Fruit fly (Drosophila melanogaster): ENCODE results near the gene CG7600.

Gene CG7600

dm6 chr3L:11256147-11256971 lies 45.8 kb downstream of the CG7600 start (continued):
- TF ChIP-seq CG32767 (GFP tag; IDR thresholded peaks at IDR 0.05): peak; percentile 51; the same call in 1 of the 2 replicates
- TF ChIP-seq CG3726 (GFP tag; IDR thresholded peaks at IDR 0.05): no peak
- TF ChIP-seq CG18619 (GFP tag; optimal IDR thresholded peaks at IDR 0.05): peak; percentile 82
- peak; percentile 5 for TF ChIP-seq vfl (GFP tag; optimal IDR thresholded peaks at IDR 0.05)
- TF ChIP-seq TFAM (GFP tag; optimal IDR thresholded peaks at IDR 0.05): no peak
- TF ChIP-seq Atf6 (GFP tag; IDR thresholded peaks at IDR 0.05): peak; percentile 85
- peak; percentile 71; the same call in 1 of the 2 replicates for TF ChIP-seq ttk (GFP tag; IDR thresholded peaks at IDR 0.05)
- peak; percentile 48; the same call in 1 of the 2 replicates for TF ChIP-seq Poxn (GFP tag; IDR thresholded peaks at IDR 0.05)
- no peak for TF ChIP-seq CG7963 (GFP tag; IDR thresholded peaks at IDR 0.05; ENCODE audit: partially characterized antibody)
- peak; percentile 65 for TF ChIP-seq chn (GFP tag; optimal IDR thresholded peaks at IDR 0.05)
- TF ChIP-seq Opbp (GFP tag; IDR thresholded peaks at IDR 0.05; ENCODE audit: partially characterized antibody): peak; percentile 77; the same call in 2 of the 3 replicates
- TF ChIP-seq cato (GFP tag; optimal IDR thresholded peaks at IDR 0.05; ENCODE audit: borderline replicate concordance): peak; percentile 67
- TF ChIP-seq crp (GFP tag; optimal IDR thresholded peaks at IDR 0.05): peak in 1 of 2 experiments; percentile 32
- peak; percentile 76 for TF ChIP-seq CG15601 (tag; optimal IDR thresholded peaks at IDR 0.05)
- no peak for TF ChIP-seq ERR (GFP tag; optimal IDR thresholded peaks at IDR 0.05)
- TF ChIP-seq fd102C (GFP tag; optimal IDR thresholded peaks at IDR 0.05): no peak
- no peak; the same call in none of the 4 replicates for TF ChIP-seq Gug (GFP tag; IDR thresholded peaks at IDR 0.05)
- no peak for TF ChIP-seq hth (optimal IDR thresholded peaks at IDR 0.05)
- peak; percentile 47 for TF ChIP-seq CG6854 (GFP tag; optimal IDR thresholded peaks at IDR 0.05)
- peak; percentile 88 for TF ChIP-seq dmrt99B (tag; optimal IDR thresholded peaks at IDR 0.05)
- peak; percentile 89 for TF ChIP-seq ci (GFP tag; IDR thresholded peaks at IDR 0.05)
- TF ChIP-seq CG15011 (GFP tag; optimal IDR thresholded peaks at IDR 0.05): peak; percentile 69
- peak; percentile 77 for TF ChIP-seq CG1233 (GFP tag; optimal IDR thresholded peaks at IDR 0.05)
- TF ChIP-seq CG18262 (tag; optimal IDR thresholded peaks at IDR 0.05): peak; percentile 94
- TF ChIP-seq Meics (GFP tag; optimal IDR thresholded peaks at IDR 0.05): peak; percentile 79
- TF ChIP-seq CrebB (tag; optimal IDR thresholded peaks at IDR 0.05): no peak
- peak; percentile 28 for TF ChIP-seq tx (GFP tag; optimal IDR thresholded peaks at IDR 0.05)
- no peak for TF ChIP-seq Sin3A (optimal IDR thresholded peaks at IDR 0.05)
- peak; percentile 81 for TF ChIP-seq CG10267 (tag; optimal IDR thresholded peaks at IDR 0.05)
- TF ChIP-seq vvl (GFP tag; IDR thresholded peaks at IDR 0.05): peak; percentile 67; the same call in 1 of the 2 replicates
- peak; percentile 48 for TF ChIP-seq CG2116 (GFP tag; optimal IDR thresholded peaks at IDR 0.05)
- TF ChIP-seq CG9215 (GFP tag; IDR thresholded peaks at IDR 0.05): peak; percentile 64; the same call in 1 of the 2 replicates
- 0 out of 2 replicates have a peak, but pooled peaks have one; percentile 35 for TF ChIP-seq toy (GFP tag; IDR thresholded peaks at IDR 0.05)
- TF ChIP-seq al (GFP tag; IDR thresholded peaks at IDR 0.05): peak; percentile 27; the same call in 1 of the 2 replicates
- no peak for TF ChIP-seq cg (GFP tag; optimal IDR thresholded peaks at IDR 0.05)
- TF ChIP-seq Dref (GFP tag; IDR thresholded peaks at IDR 0.05): no peak
- peak; percentile 71 for TF ChIP-seq CG4328 (GFP tag; optimal IDR thresholded peaks at IDR 0.05)
- TF ChIP-seq CG12104 (GFP tag; optimal IDR thresholded peaks at IDR 0.05): peak; percentile 72
- TF ChIP-seq Bdp1 (GFP tag; optimal IDR thresholded peaks at IDR 0.05): peak; percentile 52
- TF ChIP-seq gsb (GFP tag; IDR thresholded peaks at IDR 0.05): peak; percentile 65
- peak; percentile 71 for TF ChIP-seq gsb-n (tag; optimal IDR thresholded peaks at IDR 0.05)
- peak; percentile 42 for TF ChIP-seq Lhr (GFP tag; optimal IDR thresholded peaks at IDR 0.05)
- TF ChIP-seq CG14441 (GFP tag; IDR thresholded peaks at IDR 0.05): peak; percentile 74
- TF ChIP-seq Xbp1 (GFP tag; optimal IDR thresholded peaks at IDR 0.05): peak; percentile 86
- peak; percentile 74 for TF ChIP-seq zen (tag; optimal IDR thresholded peaks at IDR 0.05)
- TF ChIP-seq CG2678 (tag; optimal IDR thresholded peaks at IDR 0.05): peak; percentile 88
- no peak for TF ChIP-seq gfzf (GFP tag; optimal IDR thresholded peaks at IDR 0.05)
- 0 out of 2 replicates have a peak, but pooled peaks have one; percentile 40 for TF ChIP-seq esg (GFP tag; conservative IDR thresholded peaks at IDR 0.05)
- TF ChIP-seq Dek (tag; optimal IDR thresholded peaks at IDR 0.05): peak; percentile 25
